Worm (Caenorhabditis elegans): Measurements from ENCODE around the gene Y37D8A.16.

- no peak for TF ChIP-seq ztf-4 (tag; optimal IDR thresholded peaks at IDR 0.05)
- no peak for TF ChIP-seq elt-1 (tag; optimal IDR thresholded peaks at IDR 0.05)
- TF ChIP-seq nhr-12 (tag; optimal IDR thresholded peaks at IDR 0.05) = no peak
- TF ChIP-seq fkh-2 (tag; optimal IDR thresholded peaks at IDR 0.05) = no peak
- no peak for TF ChIP-seq zag-1 (tag; optimal IDR thresholded peaks at IDR 0.05)
- no peak for TF ChIP-seq skn-1 (tag; optimal IDR thresholded peaks at IDR 0.05)
- no peak for TF ChIP-seq ztf-11 (tag; optimal IDR thresholded peaks at IDR 0.05)
- TF ChIP-seq nhr-28 (tag; optimal IDR thresholded peaks at IDR 0.05) = no peak
These were observed 7.6 kb upstream of the Y37D8A.16 start, which contains the start of the genes npp-25 and mrps-10 for ce11 chrIII:12925947-12926607.
